Worm (Caenorhabditis elegans): ENCODE data around the gene Y57G11C.1142.
A peak's percentile ranks its signal among the peaks of the same experiment; 100 is the strongest.

The Y57G11C.1142 gene

ce11 chrIV:14769218-14769835, 33.1 kb upstream of the Y57G11C.1142 start, which contains the start of gene Y57G11C.43 (continued):
- TF ChIP-seq nhr-27 (tag; optimal IDR thresholded peaks at IDR 0.05): no peak
- TF ChIP-seq tlf-1 (GFP tag; optimal IDR thresholded peaks at IDR 0.05): peak; percentile 22
- no peak for TF ChIP-seq madf-10 (tag; optimal IDR thresholded peaks at IDR 0.05)
- TF ChIP-seq hmg-20 (GFP tag; IDR thresholded peaks at IDR 0.05): no peak
- no peak for TF ChIP-seq snpc-1.1 (tag; optimal IDR thresholded peaks at IDR 0.05; ENCODE audit: insufficient read depth)
- TF ChIP-seq tbp1 (GFP tag; optimal IDR thresholded peaks at IDR 0.05): peak; percentile 26
- TF ChIP-seq ceh-100 (GFP tag; IDR thresholded peaks at IDR 0.05): no peak
- TF ChIP-seq K12H6.12 (tag; optimal IDR thresholded peaks at IDR 0.05): no peak
- TF ChIP-seq unc-130 (GFP tag; optimal IDR thresholded peaks at IDR 0.05): peak; percentile 28
- TF ChIP-seq unc-62 (GFP tag; optimal IDR thresholded peaks at IDR 0.05): no peak
- 0 out of 2 replicates have a peak, but pooled peaks have one; percentile 16 for TF ChIP-seq pbrm-1 (GFP tag; IDR thresholded peaks at IDR 0.05)
- peak; percentile 27; the same call in 1 of the 2 replicates for TF ChIP-seq hmg-1.2 (GFP tag; IDR thresholded peaks at IDR 0.05)
- peak; percentile 2 for TF ChIP-seq lsl-1 (GFP tag; optimal IDR thresholded peaks at IDR 0.05)
- TF ChIP-seq D2030.7 (GFP tag; IDR thresholded peaks at IDR 0.05): 0 out of 2 replicates have a peak, but pooled peaks have one; percentile 31
- peak; percentile 56 for TF ChIP-seq madf-6 (GFP tag; IDR thresholded peaks at IDR 0.05)
- peak; percentile 95 for TF ChIP-seq attf-6 (GFP tag; IDR thresholded peaks at IDR 0.05)
- TF ChIP-seq ztf-18 (tag; optimal IDR thresholded peaks at IDR 0.05): no peak
- TF ChIP-seq snpc-3.4 (tag; optimal IDR thresholded peaks at IDR 0.05): peak; percentile 6
- TF ChIP-seq cebp-2 (GFP tag; IDR thresholded peaks at IDR 0.05): no peak
- TF ChIP-seq ama-1 (optimal IDR thresholded peaks at IDR 0.05): no peak
- TF ChIP-seq ama-1 (GFP tag; optimal IDR thresholded peaks at IDR 0.05): peak; percentile 11 to 37

- TF ChIP-seq atf-7 (tag; optimal IDR thresholded peaks at IDR 0.05) (no peak), lin-54 (GFP tag; optimal IDR thresholded peaks at IDR 0.05) (no peak), egl-18 (GFP tag; IDR thresholded peaks at IDR 0.05) (no peak), ztf-3 (GFP tag; optimal IDR thresholded peaks at IDR 0.05) (no peak), attf-6 (GFP tag; IDR thresholded peaks at IDR 0.05) (peak; percentile 77), die-1 (tag; optimal IDR thresholded peaks at IDR 0.05) (no peak), ceh-91 (GFP tag; IDR thresholded peaks at IDR 0.05) (no peak), F33H1.4 (GFP tag; IDR thresholded peaks at IDR 0.05) (no peak), sptf-2 (GFP tag; optimal IDR thresholded peaks at IDR 0.05) (no peak), zfh-2 (GFP tag; conservative IDR thresholded peaks at IDR 0.05) (no peak), ekl-4 (GFP tag; IDR thresholded peaks at IDR 0.05) (no peak), ztf-28 (GFP tag; IDR thresholded peaks at IDR 0.05) (no peak), C17E4.6 (GFP tag; IDR thresholded peaks at IDR 0.05) (no peak), cebp-2 (GFP tag; IDR thresholded peaks at IDR 0.05) (no peak), C06A6.2 (GFP tag; conservative IDR thresholded peaks at IDR 0.05) (no peak), D2030.7 (GFP tag; IDR thresholded peaks at IDR 0.05) (no peak), Y95B8A.8 (GFP tag; IDR thresholded peaks at IDR 0.05) (no peak), unc-130 (GFP tag; optimal IDR thresholded peaks at IDR 0.05) (no peak), T07F8.4 (tag; optimal IDR thresholded peaks at IDR 0.05) (no peak), Y53G8AR.9 (GFP tag; conservative IDR thresholded peaks at IDR 0.05) (0 out of 2 replicates have a peak, but pooled peaks have one; percentile 34), snpc-4 (GFP tag; optimal IDR thresholded peaks at IDR 0.05) (no peak), snpc-4 (tag; optimal IDR thresholded peaks at IDR 0.05) (peak in 1 of 4 experiments; percentile 73), hlh-26 (GFP tag; conservative IDR thresholded peaks at IDR 0.05) (no peak), ceh-79 (tag; optimal IDR thresholded peaks at IDR 0.05) (no peak), dpff-1 (tag; optimal IDR thresholded peaks at IDR 0.05) (no peak), lin-40 (tag; optimal IDR thresholded peaks at IDR 0.05) (no peak), nfya-1 (tag; optimal IDR thresholded peaks at IDR 0.05; ENCODE audit: borderline replicate concordance, insufficient read depth) (no peak), mxl-1 (tag; optimal IDR thresholded peaks at IDR 0.05) (no peak), him-1 (tag; optimal IDR thresholded peaks at IDR 0.05) (peak; percentile 41), rcor-1 (GFP tag; IDR thresholded peaks at IDR 0.05) (no peak), ZK185.1 (tag; optimal IDR thresholded peaks at IDR 0.05; ENCODE audit: poor library complexity, severe bottlenecking) (no peak)
Measured at ce11 chrIV:14770663-14771062, 31.8 kb upstream of the Y57G11C.1142 start.
